Fruit fly (Drosophila melanogaster) whole organism, embryonic: Measurements from ENCODE around the gene Tbcd.
A peak's percentile ranks its signal among the peaks of the same experiment; 100 is the strongest.

Experiments
- B-H1 ChIP-seq: fragments of 200-800 bp; sonication (Bioruptor generic); IDR thresholded peaks from 3 replicates; pipeline ENCODE4 v1.3.6; 2022; ENCODE audit warnings: missing biosample characterization, missing genetic modification characterization
- CG10431 ChIP-seq: fragments of 200-800 bp; sonication (Bioruptor generic); optimal IDR thresholded peaks from 3 replicates; lab custom pipeline; 2018; ENCODE audit warnings: missing biosample characterization, mild to moderate bottlenecking, missing genetic modification characterization
- CG10543 ChIP-seq: fragments of 200-800 bp; sonication (Bioruptor generic); optimal IDR thresholded peaks from 3 replicates; lab custom pipeline; 2017; ENCODE audit warnings: missing biosample characterization, mild to moderate bottlenecking, missing genetic modification characterization, moderate library complexity
- CG10959 ChIP-seq: fragments of 200-800 bp; sonication (Bioruptor generic); IDR thresholded peaks from 2 replicates; pipeline ENCODE4 v1.3.6; 2022; ENCODE audit warnings: missing biosample characterization, missing genetic modification characterization
- CG12104 ChIP-seq: fragments of 200-800 bp; sonication (Bioruptor generic); optimal IDR thresholded peaks from 3 replicates; lab custom pipeline; 2016; ENCODE audit warnings: missing biosample characterization, missing genetic modification characterization
- CG13424 ChIP-seq: fragments of 200-800 bp; sonication (Bioruptor generic); optimal IDR thresholded peaks from 2 replicates; lab custom pipeline; 2019; ENCODE audit warnings: missing biosample characterization, mild to moderate bottlenecking, missing genetic modification characterization, moderate library complexity
- CG13894 ChIP-seq: fragments of 200-800 bp; sonication (Bioruptor generic); optimal IDR thresholded peaks from 3 replicates; lab custom pipeline; 2018; ENCODE audit warnings: missing biosample characterization, mild to moderate bottlenecking, missing genetic modification characterization, moderate library complexity
- CG16863 ChIP-seq: fragments of 200-800 bp; sonication (Bioruptor generic); optimal IDR thresholded peaks from 3 replicates; lab custom pipeline; 2016; ENCODE audit warnings: missing biosample characterization, missing genetic modification characterization
- CG17568 ChIP-seq: fragments of 200-800 bp; sonication (Bioruptor generic); optimal IDR thresholded peaks from 2 replicates; lab custom pipeline; 2018; ENCODE audit warnings: missing biosample characterization, mild to moderate bottlenecking, missing genetic modification characterization, moderate library complexity
- CG17612 ChIP-seq: fragments of 200-800 bp; sonication (Bioruptor generic); IDR thresholded peaks from 2 replicates; pipeline ENCODE4 v1.3.6; 2022; ENCODE audit warnings: missing biosample characterization, missing genetic modification characterization
- CG17802 ChIP-seq: fragments of 200-800 bp; sonication (Bioruptor generic); optimal IDR thresholded peaks from 2 replicates; lab custom pipeline; 2018; ENCODE audit warnings: missing biosample characterization, mild to moderate bottlenecking, missing genetic modification characterization, moderate library complexity
- CG34376 ChIP-seq: fragments of 200-800 bp; sonication (Bioruptor generic); optimal IDR thresholded peaks from 2 replicates; lab custom pipeline; 2018; ENCODE audit warnings: missing biosample characterization, mild to moderate bottlenecking, missing genetic modification characterization
- CG3847 ChIP-seq: fragments of 200-800 bp; sonication (Bioruptor generic); IDR thresholded peaks from 2 replicates; pipeline ENCODE4 v1.3.6; 2022; ENCODE audit warnings: missing biosample characterization, missing genetic modification characterization
- CG3995 ChIP-seq: fragments of 200-800 bp; sonication (Bioruptor generic); optimal IDR thresholded peaks from 3 replicates; lab custom pipeline; 2016; ENCODE audit warnings: missing biosample characterization, missing genetic modification characterization
- CG42726 ChIP-seq: fragments of 200-800 bp; sonication (Bioruptor generic); IDR thresholded peaks from 2 replicates; pipeline ENCODE4 v1.3.6; 2022; ENCODE audit warnings: missing biosample characterization, missing genetic modification characterization; ENCODE audit not compliant: partially characterized antibody
- CG4617 ChIP-seq: fragments of 200-800 bp; sonication (Bioruptor generic); optimal IDR thresholded peaks from 3 replicates; lab custom pipeline; 2016; ENCODE audit warnings: missing biosample characterization, missing genetic modification characterization, borderline replicate concordance
- CG6175 ChIP-seq: fragments of 200-800 bp; sonication (Bioruptor generic); IDR thresholded peaks from 3 replicates; pipeline ENCODE4 v1.3.6; 2022; ENCODE audit warnings: missing biosample characterization, missing genetic modification characterization
- CG6791 ChIP-seq: fragments of 200-800 bp; sonication (Bioruptor generic); IDR thresholded peaks from 3 replicates; pipeline ENCODE4 v1.3.6; 2022; ENCODE audit warnings: missing biosample characterization, missing genetic modification characterization; ENCODE audit not compliant: partially characterized antibody
- CG9215 ChIP-seq: fragments of 200-800 bp; sonication (Bioruptor generic); IDR thresholded peaks from 2 replicates; pipeline ENCODE4 v1.3.6; 2022; ENCODE audit warnings: missing biosample characterization, missing genetic modification characterization
- CoRest ChIP-seq: fragments of 200-800 bp; sonication (Bioruptor generic); optimal IDR thresholded peaks from 3 replicates; lab custom pipeline; 2018; ENCODE audit warnings: missing biosample characterization, mild to moderate bottlenecking, missing genetic modification characterization, moderate library complexity
- Dad ChIP-seq: fragments of 200-800 bp; sonication (Bioruptor generic); optimal IDR thresholded peaks from 3 replicates; lab custom pipeline; 2016; ENCODE audit warnings: missing biosample characterization, missing genetic modification characterization
- H15 ChIP-seq: fragments of 200-800 bp; sonication (Bioruptor generic); IDR thresholded peaks from 3 replicates; pipeline ENCODE4 v1.3.6; 2022; ENCODE audit warnings: missing biosample characterization, missing genetic modification characterization
- HLH54F ChIP-seq: fragments of 200-800 bp; sonication (Bioruptor generic); optimal IDR thresholded peaks from 3 replicates; lab custom pipeline; 2016; ENCODE audit warnings: missing biosample characterization, missing genetic modification characterization
- HmgD ChIP-seq: fragments of 200-800 bp; sonication (Bioruptor generic); optimal IDR thresholded peaks from 3 replicates; lab custom pipeline; 2016; ENCODE audit warnings: missing biosample characterization, missing genetic modification characterization
- Jarid2 ChIP-seq: fragments of 200-800 bp; sonication (Bioruptor generic); optimal IDR thresholded peaks from 3 replicates; lab custom pipeline; 2017; ENCODE audit warnings: mild to moderate bottlenecking, missing biosample characterization, missing genetic modification reagents, missing genetic modification characterization
- Nf-YA ChIP-seq: fragments of 200-800 bp; sonication (Bioruptor generic); IDR thresholded peaks from 2 replicates; pipeline ENCODE4 v1.3.6; 2022; ENCODE audit warnings: missing biosample characterization, missing genetic modification characterization
- Poxn ChIP-seq: fragments of 200-800 bp; sonication (Bioruptor generic); IDR thresholded peaks from 2 replicates; pipeline ENCODE4 v1.3.6; 2022; ENCODE audit warnings: missing biosample characterization, missing genetic modification characterization
- ash1 ChIP-seq: fragments of 200-800 bp; sonication (Bioruptor generic); optimal IDR thresholded peaks from 2 replicates; lab custom pipeline; 2018; ENCODE audit warnings: missing biosample characterization, mild to moderate bottlenecking, missing genetic modification characterization
- bigmax ChIP-seq: fragments of 200-800 bp; sonication (Bioruptor generic); optimal IDR thresholded peaks from 2 replicates; lab custom pipeline; 2018; ENCODE audit warnings: missing biosample characterization, mild to moderate bottlenecking, missing genetic modification characterization
- cad ChIP-seq: fragments of >200 bp; optimal IDR thresholded peaks from 2 replicates; lab custom pipeline; 2017; ENCODE audit warnings: missing biosample characterization, missing genetic modification characterization
- caup ChIP-seq: fragments of 200-800 bp; sonication (Bioruptor generic); optimal IDR thresholded peaks from 3 replicates; lab custom pipeline; 2017; ENCODE audit warnings: missing biosample characterization, mild to moderate bottlenecking, missing genetic modification characterization, moderate library complexity; ENCODE audit not compliant: severe bottlenecking
- dan ChIP-seq: fragments of 200-800 bp; sonication (Bioruptor generic); IDR thresholded peaks from 2 replicates; pipeline ENCODE4 v1.3.6; 2022; ENCODE audit warnings: missing biosample characterization, missing genetic modification characterization
- danr ChIP-seq: fragments of 200-800 bp; sonication (Bioruptor generic); IDR thresholded peaks from 2 replicates; pipeline ENCODE4 v1.3.6; 2022; ENCODE audit warnings: missing biosample characterization, missing genetic modification characterization
- dmrt99B ChIP-seq: fragments of 200-800 bp; sonication (Bioruptor generic); optimal IDR thresholded peaks from 2 replicates; lab custom pipeline; 2018; ENCODE audit warnings: missing biosample characterization, mild to moderate bottlenecking, missing genetic modification characterization, moderate library complexity
- dysf ChIP-seq: fragments of 200-800 bp; sonication (Bioruptor generic); IDR thresholded peaks from 3 replicates; pipeline ENCODE4 v1.3.6; 2022; ENCODE audit warnings: missing biosample characterization, missing genetic modification characterization
- ems ChIP-seq: fragments of 200-800 bp; sonication (Bioruptor generic); optimal IDR thresholded peaks from 3 replicates; lab custom pipeline; 2016; ENCODE audit warnings: missing biosample characterization, missing genetic modification characterization
- fd102C ChIP-seq: fragments of 200-800 bp; sonication (Bioruptor generic); optimal IDR thresholded peaks from 2 replicates; lab custom pipeline; 2018; ENCODE audit warnings: missing biosample characterization, mild to moderate bottlenecking, missing genetic modification characterization, moderate library complexity
- fd96Cb ChIP-seq: fragments of 200-800 bp; sonication (Bioruptor generic); optimal IDR thresholded peaks from 2 replicates; lab custom pipeline; 2018; ENCODE audit warnings: missing biosample characterization, mild to moderate bottlenecking, missing genetic modification characterization, moderate library complexity
- fru ChIP-seq: fragments of >200 bp; optimal IDR thresholded peaks from 2 replicates; lab custom pipeline; 2017
- h ChIP-seq: fragments of >200 bp; optimal IDR thresholded peaks from 2 replicates; lab custom pipeline; 2017
- kni ChIP-seq: fragments of 200-800 bp; sonication (Bioruptor generic); optimal IDR thresholded peaks from 3 replicates; lab custom pipeline; 2017; ENCODE audit warnings: mild to moderate bottlenecking, missing biosample characterization, missing genetic modification reagents, missing genetic modification characterization
- lov ChIP-seq, 2 experiments: fragments of 200-800 bp in 1 of 2; fragments of >200 bp in 1 of 2; sonication (Bioruptor generic) in 1 of 2; IDR thresholded peaks in 1 of 2; optimal IDR thresholded peaks in 1 of 2; 2 replicates in 1 of 2; 3 replicates in 1 of 2; pipeline versions ENCODE4 v1.3.6 to Lab custom; 2017 to 2022; ENCODE audit warnings: missing biosample characterization in 1 of 2, missing genetic modification characterization in 1 of 2
- pan ChIP-seq, 4 experiments: fragments of >200 bp in 3 of 4; fragments of 200-800 bp in 1 of 4; sonication (Bioruptor generic) in 1 of 4; optimal IDR thresholded peaks in 3 of 4; IDR thresholded peaks in 1 of 4; 2 replicates each; pipeline versions ENCODE4 v1.3.6 to Lab custom; 2017 to 2022; ENCODE audit warnings: missing biosample characterization in 2 of 4, missing genetic modification characterization in 2 of 4, mixed read lengths in 1 of 4
- sc ChIP-seq, 3 experiments: fragments of >200 bp in 2 of 3; fragments of 200-800 bp in 1 of 3; sonication (Bioruptor generic) in 1 of 3; optimal IDR thresholded peaks; 2 replicates in 2 of 3; 3 replicates in 1 of 3; lab custom pipeline; 2017; ENCODE audit warnings: mild to moderate bottlenecking in 1 of 3, missing biosample characterization in 1 of 3, missing genetic modification characterization in 1 of 3, missing genetic modification reagents in 1 of 3
- sd ChIP-seq: fragments of 200-800 bp; sonication (Bioruptor generic); optimal IDR thresholded peaks from 3 replicates; lab custom pipeline; 2018; ENCODE audit warnings: missing biosample characterization, mild to moderate bottlenecking, missing genetic modification characterization, moderate library complexity
- tgo ChIP-seq: fragments of 200-800 bp; sonication (Bioruptor generic); IDR thresholded peaks from 3 replicates; pipeline ENCODE4 v1.3.6; 2022; ENCODE audit warnings: missing biosample characterization, missing genetic modification characterization
- twi ChIP-seq: fragments of 200-800 bp; optimal IDR thresholded peaks from 2 replicates; lab custom pipeline; 2019; ENCODE audit warnings: missing biosample characterization, mild to moderate bottlenecking, missing genetic modification characterization, moderate library complexity
- zf30C ChIP-seq: fragments of 200-800 bp; sonication (Bioruptor generic); optimal IDR thresholded peaks from 3 replicates; lab custom pipeline; 2018; ENCODE audit warnings: missing biosample characterization, mild to moderate bottlenecking, missing genetic modification characterization
- zfh1 ChIP-seq: fragments of 200-800 bp; sonication (Bioruptor generic); IDR thresholded peaks from 3 replicates; pipeline ENCODE4 v1.3.6; 2022; ENCODE audit warnings: missing biosample characterization, missing genetic modification characterization

Tbcd gene

dm6 chr2L:2179366-2179765 is 32.0 kb downstream of the Tbcd start (continued):
- TF ChIP-seq CG17568 (GFP tag; lab: Kevin White, UChicago) (peak; percentile 66), CG9215 (GFP tag; lab: Robert Waterston, UW) (peak; percentile 72; the same call in 1 of the 2 replicates), h (lab: Kevin White, UChicago) (no peak), CG10431 (GFP tag; lab: Kevin White, UChicago) (no peak), kni (GFP tag; lab: Kevin White, UChicago) (no peak), CG10543 (GFP tag; lab: Kevin White, UChicago) (peak; percentile 29), CG17612 (GFP tag; lab: Robert Waterston, UW) (peak; percentile 62), CG6175 (GFP tag; lab: Robert Waterston, UW) (0 out of 3 replicates have a peak, but pooled peaks have one; percentile 48), pan (optimal IDR thresholded peaks at IDR 0.05; lab: Kevin White, UChicago) (no peak), pan (GFP tag; optimal IDR thresholded peaks at IDR 0.05 in 1 of 2, IDR thresholded peaks at IDR 0.05 in 1 of 2) (peak in 1 of 2 experiments; percentile 75), Poxn (no peak), CG10959 (no peak; the same call in 1 of the 2 replicates), CG16863 (GFP tag; lab: Kevin White, UChicago) (peak; percentile 60), CG3847 (GFP tag; lab: Robert Waterston, UW) (peak; percentile 80), twi (tag; lab: Kevin White, UChicago) (no peak), CG6791 (GFP tag; lab: Robert Waterston, UW) (no peak), lov (optimal IDR thresholded peaks at IDR 0.05; lab: Kevin White, UChicago) (no peak), lov (GFP tag; IDR thresholded peaks at IDR 0.05; lab: Robert Waterston, UW) (no peak), CG13894 (peak; percentile 31), ems (GFP tag; lab: Kevin White, UChicago) (peak; percentile 56), bigmax (GFP tag; lab: Kevin White, UChicago) (no peak), CG34376 (GFP tag; lab: Kevin White, UChicago) (peak; percentile 31), CG3995 (GFP tag; lab: Kevin White, UChicago) (peak; percentile 37), dmrt99B (peak; percentile 82), cad (GFP tag; lab: Kevin White, UChicago) (no peak), ash1 (peak; percentile 30), sc (optimal IDR thresholded peaks at IDR 0.05; lab: Kevin White, UChicago) (no peak), sc (GFP tag; optimal IDR thresholded peaks at IDR 0.05; lab: Kevin White, UChicago) (peak; percentile 44), zfh1 (peak; percentile 62; the same call in 2 of the 3 replicates), danr (GFP tag; lab: Robert Waterston, UW) (peak; percentile 59; the same call in 1 of the 2 replicates), CG12104 (GFP tag; lab: Kevin White, UChicago) (no peak), CoRest (tag; lab: Kevin White, UChicago) (peak; percentile 84), fd96Cb (tag; lab: Kevin White, UChicago) (peak; percentile 64), fd102C (GFP tag; lab: Kevin White, UChicago) (no peak), CG4617 (no peak), sd (peak; percentile 86), fru (no peak), Nf-YA (peak; percentile 64; the same call in 1 of the 2 replicates), dan (GFP tag; lab: Robert Waterston, UW) (no peak), CG42726 (GFP tag; lab: Robert Waterston, UW) (no peak), CG17802 (no peak), H15 (peak; percentile 58; the same call in 2 of the 3 replicates), tgo (GFP tag; lab: Robert Waterston, UW) (peak; percentile 74), B-H1 (peak; percentile 33; the same call in 2 of the 3 replicates), Dad (peak; percentile 35), HLH54F (GFP tag; lab: Kevin White, UChicago) (peak; percentile 83), dysf (GFP tag; lab: Robert Waterston, UW) (peak; percentile 86), Jarid2 (peak; percentile 39), CG13424 (tag; lab: Kevin White, UChicago) (peak; percentile 80), HmgD (GFP tag; lab: Kevin White, UChicago) (peak; percentile 39), caup (peak; percentile 70), zf30C (no peak)
